Worm (Caenorhabditis elegans): ENCODE data around the gene eif-2Bgamma.
"Not testable (repeated sequence)": the region's sequence is repeated elsewhere in the genome, so short reads cannot be mapped to it uniquely, and the experiment has no call there.

eif-2Bgamma gene

ce11 chrII:6967618-6968017, at the start of gene eif-2Bgamma:
eif-2Bgamma (minus strand) TSS chrII:6967648.
- peak; percentile 32 for TF ChIP-seq C16A3.4 (tag; optimal IDR thresholded peaks at IDR 0.05)
- no peak for TF ChIP-seq isw-1 (GFP tag; IDR thresholded peaks at IDR 0.05)
- TF ChIP-seq sup-37 (GFP tag; optimal IDR thresholded peaks at IDR 0.05), result no peak
- peak; percentile 12 for TF ChIP-seq rnt-1 (tag; optimal IDR thresholded peaks at IDR 0.05)
- TF ChIP-seq mep-1 (tag; optimal IDR thresholded peaks at IDR 0.05), result peak; percentile 60
- TF ChIP-seq lin-35 (GFP tag; optimal IDR thresholded peaks at IDR 0.05), result peak; percentile 50 to 68
- TF ChIP-seq lsy-2 (tag; optimal IDR thresholded peaks at IDR 0.05), result peak; percentile 34 to 77
- TF ChIP-seq fkh-4 (tag; optimal IDR thresholded peaks at IDR 0.05; ENCODE audit: borderline replicate concordance), result no peak
- no peak for TF ChIP-seq mef-2 (tag; optimal IDR thresholded peaks at IDR 0.05)
- TF ChIP-seq skn-1 (tag; optimal IDR thresholded peaks at IDR 0.05), result peak; percentile 38
- TF ChIP-seq efl-1 (optimal IDR thresholded peaks at IDR 0.05), result peak; percentile 45 to 59
- TF ChIP-seq efl-1 (GFP tag; optimal IDR thresholded peaks at IDR 0.05 in 1 of 2), result peak; percentile 51 to 95
- TF ChIP-seq C04F5.9 (tag; optimal IDR thresholded peaks at IDR 0.05), result peak; percentile 16
- peak; percentile 24 to 64 (median 56) for TF ChIP-seq dpl-1 (GFP tag; optimal IDR thresholded peaks at IDR 0.05)
- no peak for TF ChIP-seq ceh-8 (GFP tag; optimal IDR thresholded peaks at IDR 0.05)
- TF ChIP-seq nhr-28 (tag; optimal IDR thresholded peaks at IDR 0.05), result no peak
- TF ChIP-seq snu-23 (GFP tag; optimal IDR thresholded peaks at IDR 0.05), result peak; percentile 25
- TF ChIP-seq lin-14 (GFP tag; optimal IDR thresholded peaks at IDR 0.05), result peak; percentile 14
- TF ChIP-seq snpc-4 (tag; optimal IDR thresholded peaks at IDR 0.05), result peak; percentile 85
- peak; percentile 0 for TF ChIP-seq xbp-1 (tag; optimal IDR thresholded peaks at IDR 0.05)
- TF ChIP-seq blmp-1 (tag; optimal IDR thresholded peaks at IDR 0.05), result peak; percentile 44
- TF ChIP-seq ceh-82 (tag; optimal IDR thresholded peaks at IDR 0.05), result peak in 1 of 3 experiments; percentile 35
- peak; percentile 7 for TF ChIP-seq nhr-71 (tag; optimal IDR thresholded peaks at IDR 0.05)
- TF ChIP-seq F16B12.6 (tag; optimal IDR thresholded peaks at IDR 0.05), result peak; percentile 44

- TF ChIP-seq dsc-1 (tag; optimal IDR thresholded peaks at IDR 0.05) (no peak), C16A3.4 (tag; optimal IDR thresholded peaks at IDR 0.05) (no peak), nhr-12 (tag; optimal IDR thresholded peaks at IDR 0.05) (no peak), C34B4.2 (tag; optimal IDR thresholded peaks at IDR 0.05) (no peak), lir-3 (tag; optimal IDR thresholded peaks at IDR 0.05; ENCODE audit: poor library complexity) (no peak), nhr-84 (tag; optimal IDR thresholded peaks at IDR 0.05) (no peak), pqm-1 (tag; optimal IDR thresholded peaks at IDR 0.05) (no peak), aha-1 (tag; optimal IDR thresholded peaks at IDR 0.05) (no peak), elt-2 (tag; optimal IDR thresholded peaks at IDR 0.05) (no peak), unc-30 (tag; optimal IDR thresholded peaks at IDR 0.05) (no peak), sox-4 (tag; optimal IDR thresholded peaks at IDR 0.05) (no peak), nhr-77 (tag; optimal IDR thresholded peaks at IDR 0.05) (no peak), mdl-1 (tag; optimal IDR thresholded peaks at IDR 0.05) (no peak), fkh-4 (tag; optimal IDR thresholded peaks at IDR 0.05; ENCODE audit: borderline replicate concordance) (no peak), lin-13 (GFP tag; optimal IDR thresholded peaks at IDR 0.05) (no peak)
Measured at ce11 chrII:7012592-7012991, 45.1 kb upstream of the eif-2Bgamma start, which contains the start of gene sqv-7. sqv-7 (minus strand) TSS chrII:7012692.

- peak; percentile 0 for TF ChIP-seq dsc-1 (tag; optimal IDR thresholded peaks at IDR 0.05)
- TF ChIP-seq aly-2 (tag; optimal IDR thresholded peaks at IDR 0.05), result no peak
- TF ChIP-seq hlh-4 (tag; optimal IDR thresholded peaks at IDR 0.05), result no peak
Measured at ce11 chrII:7002956-7003357, 35.5 kb upstream of the eif-2Bgamma start.

ce11 chrII:7001405-7001804, 34.0 kb upstream of the eif-2Bgamma start:
- TF ChIP-seq lin-35 (GFP tag; optimal IDR thresholded peaks at IDR 0.05), result peak in 1 of 2 experiments; percentile 23
- TF ChIP-seq nhr-19 (GFP tag; conservative IDR thresholded peaks at IDR 0.05), result peak; percentile 31; the same call in 1 of the 2 replicates
- not testable (repeated sequence) for TF ChIP-seq efl-1 (optimal IDR thresholded peaks at IDR 0.05)
- TF ChIP-seq efl-1 (GFP tag; optimal IDR thresholded peaks at IDR 0.05 in 1 of 2), result peak in 1 of 2 experiments; percentile 64
- peak; percentile 13 for TF ChIP-seq nhr-71 (tag; optimal IDR thresholded peaks at IDR 0.05)

Data from whole organism, L1 larva.